Worm (Caenorhabditis elegans) whole organism, young adult: ENCODE measurements around the gene dmsr-9.

Source experiments
- D2030.7 ChIP-seq: fragments of 200-800 bp; sonication (Bioruptor generic); IDR thresholded peaks from 2 replicates; pipeline ENCODE4 v1.3.6; 2022; ENCODE audit warnings: missing genetic modification reagents, missing genetic modification characterization, missing compliant biosample characterization
- F49E8.2 ChIP-seq: sonication (generic microtip); optimal IDR thresholded peaks from 3 replicates; lab custom pipeline; 2017; ENCODE audit warnings: missing genetic modification characterization, mild to moderate bottlenecking, missing compliant biosample characterization, antibody characterized with exemption, moderate library complexity; ENCODE audit not compliant: insufficient read depth
- Y56A3A.18 ChIP-seq: fragments of 200-800 bp; sonication (Bioruptor generic); IDR thresholded peaks from 2 replicates; pipeline ENCODE4 v1.3.6; 2022; ENCODE audit warnings: missing genetic modification reagents, missing genetic modification characterization, missing compliant biosample characterization
- Y79H2A.3 ChIP-seq: fragments of 200-800 bp; sonication (Bioruptor generic); conservative IDR thresholded peaks from 2 replicates; pipeline ENCODE4 v1.3.6; 2022; ENCODE audit warnings: missing genetic modification reagents, missing genetic modification characterization, missing compliant biosample characterization
- ceh-79 ChIP-seq: sonication (generic microtip); optimal IDR thresholded peaks from 2 replicates; lab custom pipeline; 2017; ENCODE audit warnings: mild to moderate bottlenecking, missing genetic modification characterization, missing compliant biosample characterization
- him-1 ChIP-seq: sonication (generic microtip); optimal IDR thresholded peaks from 2 replicates; lab custom pipeline; 2016; ENCODE audit warnings: missing genotype, missing genetic modification reagents, missing genetic modification characterization, missing compliant biosample characterization
- hrde-1 ChIP-seq: sonication (generic microtip); optimal IDR thresholded peaks from 2 replicates; lab custom pipeline; 2016; ENCODE audit warnings: missing genetic modification characterization, mild to moderate bottlenecking, missing compliant biosample characterization, moderate library complexity, missing genotype, missing genetic modification reagents, borderline replicate concordance
- lin-40 ChIP-seq: sonication (generic microtip); optimal IDR thresholded peaks from 2 replicates; lab custom pipeline; 2016; ENCODE audit warnings: missing genetic modification characterization, mild to moderate bottlenecking, missing compliant biosample characterization, missing genotype, missing genetic modification reagents
- unc-62 ChIP-seq: fragments of 150-350 bp; optimal IDR thresholded peaks from 2 replicates; lab custom pipeline; 2014; ENCODE audit warnings: missing biosample characterization, missing genetic modification reagents, missing genetic modification characterization

- TF ChIP-seq Y79H2A.3: no peak
- TF ChIP-seq hrde-1 (tag; lab: Kevin White, UChicago): no peak
- TF ChIP-seq lin-40 (tag; lab: Kevin White, UChicago): no peak
- TF ChIP-seq unc-62 (GFP tag; lab: Kevin White, UChicago): no peak
- no peak for TF ChIP-seq D2030.7 (GFP tag; lab: Robert Waterston, UW)
- no peak for TF ChIP-seq F49E8.2 (tag; lab: Kevin White, UChicago)
- no peak for TF ChIP-seq ceh-79 (tag; lab: Kevin White, UChicago)
- no peak for TF ChIP-seq Y56A3A.18
- no peak for TF ChIP-seq him-1 (tag; lab: Kevin White, UChicago)
Measured at ce11 chrV:6828786-6829185, 29.3 kb upstream of the dmsr-9 start, which contains the start of gene dmsr-15.
